Worm (Caenorhabditis elegans): ENCODE data around the gene C01B10.44.
"Not testable (repeated sequence)": the region's sequence is repeated elsewhere in the genome, so short reads cannot be mapped to it uniquely, and the experiment has no call there.

The C01B10.44 gene

ce11 chrIV:6591010-6591746, 32.3 kb upstream of the C01B10.44 start, which contains the start of the genes nspb-1 and nspb-2:
Gene nspb-1 (minus strand): TSS chrIV:6591110.
Gene nspb-2 (plus strand): TSS chrIV:6591696.
- not testable (repeated sequence) for TF ChIP-seq ZK337.2 (GFP tag; IDR thresholded peaks at IDR 0.05); hlh-30 (tag; optimal IDR thresholded peaks at IDR 0.05; ENCODE audit: insufficient read depth); nhr-48 (tag; optimal IDR thresholded peaks at IDR 0.05)

- TF ChIP-seq tra-1 (GFP tag; IDR thresholded peaks at IDR 0.05); lir-3 (tag; optimal IDR thresholded peaks at IDR 0.05); nhr-111 (GFP tag; optimal IDR thresholded peaks at IDR 0.05): not testable (repeated sequence)
Observed at ce11 chrIV:6594871-6595270, 28.6 kb upstream of the C01B10.44 start, which contains the start of gene nspb-3. Gene nspb-3 (minus strand): TSS chrIV:6594971.

DNA sequence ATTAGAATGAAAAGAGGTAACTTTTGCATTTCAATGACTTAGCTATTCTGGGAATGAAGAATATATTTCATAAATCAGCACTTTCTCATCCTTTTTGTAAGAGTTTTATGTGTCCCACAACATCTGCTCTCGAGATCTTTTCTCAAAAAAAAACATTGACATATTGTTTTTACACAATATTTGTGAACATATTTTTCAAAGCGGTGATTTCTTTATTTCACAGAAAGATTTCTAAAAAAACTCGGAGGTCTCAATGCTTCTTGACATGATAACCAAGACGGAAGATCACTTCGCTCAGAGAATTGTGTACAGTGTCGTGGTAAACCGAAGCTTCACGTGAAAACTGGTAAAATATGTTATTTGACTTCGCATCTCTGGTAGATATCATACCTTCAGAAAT, 27.6 kb upstream of the C01B10.44 start, which contains the start of gene F38A5.22:
TSS of gene F38A5.22 (minus strand) at position 29 of the 400 bp plus-strand sequence.
- TF ChIP-seq hlh-30 (tag; optimal IDR thresholded peaks at IDR 0.05; ENCODE audit: insufficient read depth), result no peak
- TF ChIP-seq unc-62 (GFP tag; optimal IDR thresholded peaks at IDR 0.05 in 1 of 2), result peak in 1 of 2 experiments; percentile 95
- TF ChIP-seq unc-62 (tag; optimal IDR thresholded peaks at IDR 0.05), result no peak

ce11 chrIV:6597298-6597697, 26.2 kb upstream of the C01B10.44 start, which contains the start of gene F38A5.6:
Gene F38A5.6 (minus strand): TSS chrIV:6597398.
- TF ChIP-seq Y48G9A.11 (GFP tag; IDR thresholded peaks at IDR 0.05) (no peak), ces-1 (GFP tag; optimal IDR thresholded peaks at IDR 0.05) (no peak), jun-1 (tag; optimal IDR thresholded peaks at IDR 0.05) (no peak), F26F4.8 (GFP tag; conservative IDR thresholded peaks at IDR 0.05) (no peak), snpc-1.2 (GFP tag; IDR thresholded peaks at IDR 0.05) (no peak), aha-1 (tag) (peak; percentile 22), mxl-2 (GFP tag; conservative IDR thresholded peaks at IDR 0.05) (no peak)

DNA sequence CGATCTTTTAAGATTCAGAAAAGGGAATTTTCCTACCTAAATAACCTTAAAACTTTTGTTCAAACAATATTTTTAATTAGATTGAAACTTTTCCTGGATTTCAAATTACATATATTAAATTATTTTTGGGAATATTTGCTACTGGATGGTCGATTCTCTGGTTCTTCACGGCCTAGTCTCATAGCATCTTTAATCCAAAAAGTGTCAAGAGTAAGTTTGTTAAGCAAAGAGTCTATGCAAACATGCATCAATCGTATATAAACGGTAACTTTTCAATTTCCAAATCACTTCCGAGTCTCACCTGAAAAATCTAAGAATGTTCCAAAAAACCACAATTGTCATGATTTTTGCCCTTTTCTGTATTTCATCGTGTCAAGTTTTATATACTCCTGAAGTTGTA, 25.6 kb upstream of the C01B10.44 start, which contains the start of gene nspb-4:
TSS of gene nspb-4 (plus strand) at position 301 of the 400 bp plus-strand sequence.
- TF ChIP-seq gei-8 (GFP tag; optimal IDR thresholded peaks at IDR 0.05); lin-29 (GFP tag; IDR thresholded peaks at IDR 0.05); nhr-111 (GFP tag; optimal IDR thresholded peaks at IDR 0.05): not testable (repeated sequence)

DNA sequence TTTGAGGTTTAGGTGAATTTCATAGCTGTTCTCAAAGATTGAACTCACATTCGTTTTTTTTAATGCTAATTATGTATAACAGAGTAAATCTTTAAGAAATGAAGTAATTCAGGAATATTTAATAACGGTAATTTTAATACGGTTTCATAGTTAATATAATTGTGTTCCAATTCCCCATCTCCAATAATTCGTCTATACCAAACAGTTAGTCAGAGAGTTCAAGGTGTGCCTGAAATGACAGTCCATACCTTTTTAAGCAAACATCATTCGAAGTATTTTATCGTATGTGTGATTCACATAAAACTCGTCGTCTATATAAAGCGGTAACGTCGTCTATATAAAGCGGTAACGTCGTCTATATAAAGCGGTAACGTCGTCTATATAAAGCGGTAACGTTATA, 24.8 kb upstream of the C01B10.44 start, which contains the start of gene nspb-5:
TSS of gene nspb-5 (plus strand) at position 301 of the 400 bp plus-strand sequence.
- not testable (repeated sequence) for TF ChIP-seq mxl-2 (GFP tag; conservative IDR thresholded peaks at IDR 0.05); egl-27 (tag; optimal IDR thresholded peaks at IDR 0.05); D1046.2 (GFP tag; IDR thresholded peaks at IDR 0.05)

DNA sequence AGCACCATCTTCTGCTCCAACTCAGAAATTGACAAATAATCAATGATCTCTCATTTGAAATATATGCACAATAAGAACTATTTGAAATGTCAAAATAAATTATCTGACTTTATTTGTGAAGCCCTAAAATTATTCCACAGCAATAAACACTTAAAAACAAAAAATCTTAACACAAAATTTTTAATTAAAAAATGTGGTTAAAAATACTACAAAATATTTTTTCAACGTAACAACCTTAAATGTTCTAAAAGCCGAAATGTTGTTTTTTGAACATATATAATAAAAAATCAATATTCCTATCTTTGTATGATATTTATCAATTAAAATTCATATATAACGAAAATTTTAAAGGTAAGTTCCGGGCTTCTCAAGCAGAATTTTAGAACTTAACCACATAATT, 24.0 kb upstream of the C01B10.44 start, which contains the start of gene F38A5.8:
TSS of gene F38A5.8 (plus strand) at position 301 of the 400 bp plus-strand sequence.
- TF ChIP-seq Y5F2A.4 (GFP tag; optimal IDR thresholded peaks at IDR 0.05), result no peak
- no peak for TF ChIP-seq nhr-6 (tag; optimal IDR thresholded peaks at IDR 0.05)
- TF ChIP-seq zip-11 (GFP tag; IDR thresholded peaks at IDR 0.05), result no peak
- no peak for TF ChIP-seq tag-97 (GFP tag; IDR thresholded peaks at IDR 0.05)
- no peak for TF ChIP-seq ceh-44 (GFP tag; IDR thresholded peaks at IDR 0.05)

- TF ChIP-seq nhr-11 (tag; optimal IDR thresholded peaks at IDR 0.05), result no peak
- peak; percentile 49 for TF ChIP-seq nhr-28 (tag; optimal IDR thresholded peaks at IDR 0.05)
- no peak for TF ChIP-seq dmd-6 (GFP tag; IDR thresholded peaks at IDR 0.05)
- TF ChIP-seq dve-1 (tag; optimal IDR thresholded peaks at IDR 0.05; ENCODE audit: insufficient read depth), result peak; percentile 33
- peak; percentile 9 for TF ChIP-seq pqm-1 (tag; optimal IDR thresholded peaks at IDR 0.05)
- TF ChIP-seq hlh-30 (tag; optimal IDR thresholded peaks at IDR 0.05; ENCODE audit: insufficient read depth), result peak; percentile 71
- no peak for TF ChIP-seq daf-16 (GFP tag; optimal IDR thresholded peaks at IDR 0.05)
- peak; percentile 48 for TF ChIP-seq daf-16 (tag; optimal IDR thresholded peaks at IDR 0.05)
Observed at ce11 chrIV:6601213-6601724, 22.2 kb upstream of the C01B10.44 start, which contains the start of gene sup-36. Gene sup-36 (plus strand): TSS chrIV:6601674.
